Worm (Caenorhabditis elegans): Measurements from ENCODE around the gene T22B2.3.

- TF ChIP-seq ceh-82 (tag; optimal IDR thresholded peaks at IDR 0.05) (no peak), mdl-1 (tag; optimal IDR thresholded peaks at IDR 0.05) (no peak), unc-62 (GFP tag; optimal IDR thresholded peaks at IDR 0.05) (no peak), vab-15 (tag; optimal IDR thresholded peaks at IDR 0.05) (no peak), fkh-10 (GFP tag; optimal IDR thresholded peaks at IDR 0.05) (no peak), nhr-90 (tag; optimal IDR thresholded peaks at IDR 0.05; ENCODE audit: poor library complexity) (no peak)
Observed at ce11 chrX:3915748-3916147, 1.4 kb upstream of the T22B2.3 start, which contains the start of gene idpp-9.

All from whole organism, L1 larva.